Fruit fly (Drosophila melanogaster) whole organism, wandering third instar larva: ENCODE results near the gene Hmu.

Source experiments
- Abd-B ChIP-seq: fragments of >200 bp; optimal IDR thresholded peaks from 2 replicates; lab custom pipeline; 2017; ENCODE audit warnings: missing biosample characterization, missing genetic modification characterization
- CG32264 ChIP-seq: fragments of 200-800 bp; sonication (Bioruptor generic); optimal IDR thresholded peaks from 2 replicates; lab custom pipeline; 2016; ENCODE audit warnings: missing biosample characterization, missing genetic modification characterization
- CrebA ChIP-seq: fragments of 200-800 bp; sonication (Bioruptor generic); optimal IDR thresholded peaks from 2 replicates; lab custom pipeline; 2016; ENCODE audit warnings: missing biosample characterization, mild to moderate bottlenecking, missing genetic modification characterization, borderline replicate concordance
- Dfd ChIP-seq: fragments of >200 bp; optimal IDR thresholded peaks from 2 replicates; lab custom pipeline; 2017; ENCODE audit warnings: missing biosample characterization, missing genetic modification characterization
- Dif ChIP-seq: fragments of 200-275, 200-300 bp; sonication (Bioruptor generic); optimal IDR thresholded peaks from 2 replicates; lab custom pipeline; 2018; ENCODE audit warnings: missing biosample characterization, missing genetic modification characterization; ENCODE audit not compliant: partially characterized antibody
- GATAd ChIP-seq: sonication (Bioruptor generic); optimal IDR thresholded peaks from 2 replicates; lab custom pipeline; 2016; ENCODE audit warnings: missing biosample characterization, missing genetic modification characterization
- HLH106 ChIP-seq: fragments of 200-800 bp; optimal IDR thresholded peaks from 3 replicates; lab custom pipeline; 2019; ENCODE audit warnings: missing biosample characterization, mild to moderate bottlenecking, missing genetic modification characterization, moderate library complexity
- Hnf4 ChIP-seq: fragments of 200-800 bp; sonication (Bioruptor generic); optimal IDR thresholded peaks from 2 replicates; lab custom pipeline; 2016; ENCODE audit warnings: missing biosample characterization, mild to moderate bottlenecking, missing genetic modification characterization
- Hr78 ChIP-seq: fragments of >200 bp; optimal IDR thresholded peaks from 2 replicates; lab custom pipeline; 2017; ENCODE audit warnings: missing biosample characterization, missing genetic modification characterization
- Hr83 ChIP-seq: fragments of 200-300 bp; sonication (Bioruptor generic); optimal IDR thresholded peaks from 2 replicates; lab custom pipeline; 2016; ENCODE audit warnings: missing biosample characterization, mild to moderate bottlenecking, missing genetic modification characterization, moderate library complexity; ENCODE audit not compliant: poor library complexity, severe bottlenecking
- Jra ChIP-seq: sonication (Bioruptor generic); optimal IDR thresholded peaks from 2 replicates; lab custom pipeline; 2016; ENCODE audit warnings: missing biosample characterization, missing genetic modification characterization
- Mio ChIP-seq: sonication (Bioruptor generic); optimal IDR thresholded peaks from 2 replicates; lab custom pipeline; 2016; ENCODE audit warnings: missing biosample characterization, missing genetic modification characterization
- Myc ChIP-seq: fragments of >200 bp; optimal IDR thresholded peaks from 2 replicates; lab custom pipeline; 2017
- N ChIP-seq: fragments of >200 bp; optimal IDR thresholded peaks from 2 replicates; lab custom pipeline; 2018; ENCODE audit warnings: missing biosample characterization, missing external identifiers, missing genetic modification characterization
- OdsH ChIP-seq: fragments of 200-800 bp; sonication (Bioruptor generic); optimal IDR thresholded peaks from 2 replicates; lab custom pipeline; 2016; ENCODE audit warnings: missing biosample characterization, mild to moderate bottlenecking, missing genetic modification characterization
- Rel ChIP-seq, 2 experiments: fragments of 200-800 bp; sonication (Bioruptor generic) in 1 of 2; optimal IDR thresholded peaks; 2 replicates in 1 of 2; 3 replicates in 1 of 2; lab custom pipeline; 2016 to 2019; ENCODE audit warnings: mild to moderate bottlenecking in 2 of 2, missing biosample characterization in 2 of 2, missing genetic modification characterization in 2 of 2, moderate library complexity in 1 of 2
- Sp1 ChIP-seq: fragments of 200-800 bp; sonication (Bioruptor generic); optimal IDR thresholded peaks from 3 replicates; lab custom pipeline; 2019; ENCODE audit warnings: missing biosample characterization, mild to moderate bottlenecking, missing genetic modification characterization, moderate library complexity
- Vsx2 ChIP-seq: fragments of 200-300, 225-300 bp; sonication (Bioruptor generic); optimal IDR thresholded peaks from 2 replicates; lab custom pipeline; 2018; ENCODE audit warnings: missing biosample characterization, missing genetic modification characterization; ENCODE audit not compliant: partially characterized antibody
- br ChIP-seq: fragments of 200-800 bp; sonication (Bioruptor generic); optimal IDR thresholded peaks from 2 replicates; lab custom pipeline; 2016; ENCODE audit warnings: missing biosample characterization, missing genetic modification characterization
- brk ChIP-seq: fragments of 200-800 bp; sonication (Bioruptor generic); optimal IDR thresholded peaks from 2 replicates; lab custom pipeline; 2016; ENCODE audit warnings: missing biosample characterization, mild to moderate bottlenecking, missing genetic modification characterization
- dmrt93B ChIP-seq: fragments of 200-800 bp; sonication (Bioruptor generic); optimal IDR thresholded peaks from 2 replicates; lab custom pipeline; 2018; ENCODE audit warnings: missing biosample characterization, mild to moderate bottlenecking, missing genetic modification characterization
- dsf ChIP-seq: sonication (Bioruptor generic); optimal IDR thresholded peaks from 2 replicates; lab custom pipeline; 2016; ENCODE audit warnings: missing biosample characterization, missing genetic modification characterization, borderline replicate concordance
- ey ChIP-seq: fragments of 200-800 bp; sonication (Bioruptor generic); optimal IDR thresholded peaks from 2 replicates; lab custom pipeline; 2016; ENCODE audit warnings: missing biosample characterization, missing genetic modification characterization
- foxo ChIP-seq, 2 experiments: fragments of 200-800 bp; sonication (Bioruptor generic); optimal IDR thresholded peaks; 2 replicates in 1 of 2; 3 replicates in 1 of 2; lab custom pipeline; 2016 to 2017; ENCODE audit warnings: missing biosample characterization in 2 of 2, missing genetic modification characterization in 2 of 2
- fru ChIP-seq: fragments of 200-800 bp; sonication (Bioruptor generic); optimal IDR thresholded peaks from 3 replicates; lab custom pipeline; 2016; ENCODE audit warnings: missing biosample characterization, mild to moderate bottlenecking, missing genetic modification characterization
- h ChIP-seq: fragments of 200-800 bp; sonication (Bioruptor generic); optimal IDR thresholded peaks from 3 replicates; lab custom pipeline; 2016; ENCODE audit warnings: missing biosample characterization, mild to moderate bottlenecking, missing genetic modification characterization
- lola ChIP-seq: fragments of >200 bp; optimal IDR thresholded peaks from 2 replicates; lab custom pipeline; 2017; ENCODE audit warnings: missing biosample characterization, missing genetic modification characterization
- pan ChIP-seq: fragments of >200 bp; optimal IDR thresholded peaks from 2 replicates; lab custom pipeline; 2017
- psq ChIP-seq: fragments of 200-800 bp; sonication (Bioruptor generic); optimal IDR thresholded peaks from 3 replicates; lab custom pipeline; 2017; ENCODE audit warnings: missing biosample characterization, mild to moderate bottlenecking, missing genetic modification characterization, moderate library complexity
- rgr ChIP-seq: fragments of 200-800 bp; sonication (Bioruptor generic); optimal IDR thresholded peaks from 3 replicates; lab custom pipeline; 2016; ENCODE audit warnings: missing biosample characterization, mild to moderate bottlenecking, missing genetic modification characterization
- sage ChIP-seq: fragments of 200-800 bp; sonication (Bioruptor generic); optimal IDR thresholded peaks from 2 replicates; lab custom pipeline; 2016; ENCODE audit warnings: missing biosample characterization, mild to moderate bottlenecking, missing genetic modification characterization
- sv ChIP-seq: fragments of 200-800 bp; sonication (Bioruptor generic); optimal IDR thresholded peaks from 3 replicates; lab custom pipeline; 2016; ENCODE audit warnings: missing biosample characterization, missing genetic modification characterization
- tai ChIP-seq: sonication (Bioruptor generic); optimal IDR thresholded peaks from 2 replicates; lab custom pipeline; 2016; ENCODE audit warnings: missing biosample characterization, missing genetic modification characterization
- usp ChIP-seq: fragments of >200 bp; optimal IDR thresholded peaks from 2 replicates; lab custom pipeline; 2017; ENCODE audit warnings: missing biosample characterization, missing genetic modification characterization
- woc ChIP-seq: sonication (Bioruptor generic); optimal IDR thresholded peaks from 2 replicates; lab custom pipeline; 2016; ENCODE audit warnings: missing biosample characterization, mild to moderate bottlenecking, missing genetic modification characterization

The Hmu gene

dm6 chr3R:27292159-27292880 lies 3.8 kb downstream of the Hmu start, which contains the start of gene CG3348:
Gene CG3348, minus strand, starts transcription at chr3R:27292209.
- TF ChIP-seq psq (peak; percentile 49), Hnf4 (GFP tag; lab: Kevin White, UChicago) (peak; percentile 69), Jra (GFP tag; lab: Kevin White, UChicago) (peak; percentile 32), dsf (no peak), rgr (peak; percentile 78), Abd-B (no peak), Rel (GFP tag; optimal IDR thresholded peaks at IDR 0.05; lab: Kevin White, UChicago) (no peak), Rel (tag; optimal IDR thresholded peaks at IDR 0.05; lab: Kevin White, UChicago) (peak; percentile 8), sage (GFP tag; lab: Kevin White, UChicago) (no peak), h (GFP tag; lab: Kevin White, UChicago) (peak; percentile 72), dmrt93B (GFP tag; lab: Kevin White, UChicago) (peak; percentile 9), ey (peak; percentile 71), foxo (GFP tag; optimal IDR thresholded peaks at IDR 0.05; lab: Kevin White, UChicago) (peak in 1 of 2 experiments; percentile 78), HLH106 (peak; percentile 24), usp (GFP tag; lab: Kevin White, UChicago) (no peak), fru (GFP tag; lab: Kevin White, UChicago) (peak; percentile 73), lola (GFP tag; lab: Kevin White, UChicago) (no peak), brk (no peak), Dif (no peak), GATAd (GFP tag; lab: Kevin White, UChicago) (no peak), br (peak; percentile 46), tai (no peak), N (GFP tag; lab: Kevin White, UChicago) (no peak), pan (lab: Kevin White, UChicago) (no peak), Sp1 (peak; percentile 65), Vsx2 (GFP tag; lab: Kevin White, UChicago) (no peak), sv (GFP tag; lab: Kevin White, UChicago) (peak; percentile 50), CrebA (GFP tag; lab: Kevin White, UChicago) (no peak), Hr83 (GFP tag; lab: Kevin White, UChicago) (peak; percentile 36), woc (GFP tag; lab: Kevin White, UChicago) (peak; percentile 15), CG32264 (peak; percentile 50), Dfd (GFP tag; lab: Kevin White, UChicago) (no peak), Myc (lab: Kevin White, UChicago) (no peak), OdsH (GFP tag; lab: Kevin White, UChicago) (peak; percentile 64)

- TF ChIP-seq woc (GFP tag; lab: Kevin White, UChicago) (no peak), lola (GFP tag; lab: Kevin White, UChicago) (no peak), Myc (lab: Kevin White, UChicago) (no peak), rgr (no peak), Mio (GFP tag; lab: Kevin White, UChicago) (no peak), Hr78 (GFP tag; lab: Kevin White, UChicago) (no peak), sage (GFP tag; lab: Kevin White, UChicago) (no peak), sv (GFP tag; lab: Kevin White, UChicago) (no peak), Dfd (GFP tag; lab: Kevin White, UChicago) (no peak), tai (no peak)
- TF ChIP-seq, all 38 proteins: peak for 0
Observed at dm6 chr3R:27293065-27293464, 4.5 kb downstream of the Hmu start.

DNA sequence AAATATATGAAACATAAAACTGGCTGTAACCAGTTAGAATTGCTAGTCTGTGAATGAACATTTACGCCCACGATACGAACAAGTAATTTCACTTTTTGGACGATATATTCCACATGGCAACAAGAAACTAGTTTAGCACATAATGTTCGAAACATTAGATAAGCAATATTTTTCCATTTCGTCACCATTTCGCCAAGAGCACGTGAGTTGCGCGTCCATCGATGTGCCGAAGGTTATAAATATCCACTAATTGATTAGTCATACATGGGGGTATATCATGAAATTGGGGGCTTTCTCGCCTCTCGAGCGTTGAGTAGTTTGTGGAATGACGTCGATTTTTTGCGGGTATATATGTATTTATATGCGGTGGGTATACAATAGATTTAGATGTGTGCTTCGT lies 5.5 kb downstream of the Hmu start:
- TF ChIP-seq foxo (GFP tag; optimal IDR thresholded peaks at IDR 0.05; lab: Kevin White, UChicago) (no peak), CrebA (GFP tag; lab: Kevin White, UChicago) (no peak), GATAd (GFP tag; lab: Kevin White, UChicago) (no peak), ey (no peak), Rel (GFP tag; optimal IDR thresholded peaks at IDR 0.05; lab: Kevin White, UChicago) (no peak), Rel (tag; optimal IDR thresholded peaks at IDR 0.05; lab: Kevin White, UChicago) (no peak), Hr78 (GFP tag; lab: Kevin White, UChicago) (no peak), sage (GFP tag; lab: Kevin White, UChicago) (no peak)
